Worm (Caenorhabditis elegans) whole organism, midembryonic: ENCODE results near the gene Y38F1A.8.
A peak's percentile ranks its signal among the peaks of the same experiment; 100 is the strongest.

Experiments used
- cog-1 ChIP-seq: sonication (generic microtip); optimal IDR thresholded peaks from 2 replicates; lab custom pipeline; 2016; ENCODE audit warnings: missing genetic modification characterization, missing compliant biosample characterization
- flt-1 ChIP-seq: fragments of 200-800 bp; sonication (Bioruptor generic); IDR thresholded peaks from 2 replicates; pipeline ENCODE4 v1.3.6; 2022; ENCODE audit warnings: missing genetic modification characterization, missing compliant biosample characterization
- klf-2 ChIP-seq: fragments of 200-800 bp; sonication (Bioruptor generic); conservative IDR thresholded peaks from 2 replicates; pipeline ENCODE4 v1.3.6; 2022; ENCODE audit warnings: missing genetic modification reagents, missing genetic modification characterization, missing compliant biosample characterization
- ref-1 ChIP-seq: fragments of 200-800 bp; sonication (Bioruptor generic); conservative IDR thresholded peaks from 2 replicates; pipeline ENCODE4 v1.3.6; 2022; ENCODE audit warnings: missing genetic modification reagents, missing genetic modification characterization, missing compliant biosample characterization
- tab-1 ChIP-seq: fragments of 200-800 bp; sonication (Bioruptor generic); IDR thresholded peaks from 2 replicates; pipeline ENCODE4 v1.3.6; 2022; ENCODE audit warnings: missing genetic modification characterization, missing compliant biosample characterization
- ztf-23 ChIP-seq: fragments of 200-800 bp; sonication (Bioruptor generic); IDR thresholded peaks from 2 replicates; pipeline ENCODE4 v1.3.6; 2022; ENCODE audit warnings: missing genetic modification reagents, missing genetic modification characterization, missing compliant biosample characterization
- ztf-29 ChIP-seq: fragments of 200-800 bp; sonication (Bioruptor generic); IDR thresholded peaks from 2 replicates; pipeline ENCODE4 v1.3.6; 2022; ENCODE audit warnings: missing genetic modification reagents, missing genetic modification characterization, missing compliant biosample characterization

ce11 chrII:12987799-12988198 is 12.9 kb downstream of the Y38F1A.8 start:
- TF ChIP-seq ztf-29 (GFP tag; lab: Robert Waterston, UW): no peak
- no peak for TF ChIP-seq klf-2 (GFP tag; lab: Robert Waterston, UW)
- TF ChIP-seq ztf-23: 0 out of 2 replicates have a peak, but pooled peaks have one; percentile 18
- TF ChIP-seq tab-1 (GFP tag; lab: Robert Waterston, UW): no peak
- no peak for TF ChIP-seq flt-1 (GFP tag; lab: Robert Waterston, UW)
- no peak for TF ChIP-seq ref-1
- no peak for TF ChIP-seq cog-1 (tag; lab: Kevin White, UChicago)
